Worm (Caenorhabditis elegans): ENCODE results near the gene C18F10.2.

C18F10.2 gene

ce11 chrIII:6256675-6257074, 16.3 kb upstream of the C18F10.2 start, which contains the start of gene srg-9:
Gene srg-9, minus strand, starts transcription at chrIII:6256775.
- no peak for TF ChIP-seq lin-11 (tag; optimal IDR thresholded peaks at IDR 0.05)
- TF ChIP-seq C38D4.7 (GFP tag; optimal IDR thresholded peaks at IDR 0.05): no peak
- no peak for TF ChIP-seq odd-2 (tag; optimal IDR thresholded peaks at IDR 0.05)
- no peak for TF ChIP-seq pat-9 (tag; optimal IDR thresholded peaks at IDR 0.05)
- TF ChIP-seq tbx-2 (tag; optimal IDR thresholded peaks at IDR 0.05): no peak
- no peak for TF ChIP-seq F13H6.1 (tag; optimal IDR thresholded peaks at IDR 0.05)
- TF ChIP-seq ceh-14 (tag; optimal IDR thresholded peaks at IDR 0.05): no peak
- TF ChIP-seq mec-3 (tag; optimal IDR thresholded peaks at IDR 0.05; ENCODE audit: borderline replicate concordance): no peak
- no peak for TF ChIP-seq unc-3 (GFP tag; conservative IDR thresholded peaks at IDR 0.05)
- no peak for TF ChIP-seq unc-3 (tag; optimal IDR thresholded peaks at IDR 0.05)
- TF ChIP-seq pros-1 (tag; optimal IDR thresholded peaks at IDR 0.05): no peak
- TF ChIP-seq ahr-1 (tag; optimal IDR thresholded peaks at IDR 0.05): no peak
- TF ChIP-seq ceh-9 (tag; optimal IDR thresholded peaks at IDR 0.05): no peak
- TF ChIP-seq tbx-7 (tag; optimal IDR thresholded peaks at IDR 0.05): no peak
- TF ChIP-seq hlh-13 (GFP tag; optimal IDR thresholded peaks at IDR 0.05): no peak
- no peak for TF ChIP-seq gmeb-2 (tag; optimal IDR thresholded peaks at IDR 0.05)
- TF ChIP-seq eyg-1 (tag; optimal IDR thresholded peaks at IDR 0.05): no peak
- TF ChIP-seq unc-55 (GFP tag; optimal IDR thresholded peaks at IDR 0.05): no peak
- TF ChIP-seq ceh-24 (tag; optimal IDR thresholded peaks at IDR 0.05): no peak
- no peak for TF ChIP-seq pax-1 (tag; optimal IDR thresholded peaks at IDR 0.05)

DNA sequence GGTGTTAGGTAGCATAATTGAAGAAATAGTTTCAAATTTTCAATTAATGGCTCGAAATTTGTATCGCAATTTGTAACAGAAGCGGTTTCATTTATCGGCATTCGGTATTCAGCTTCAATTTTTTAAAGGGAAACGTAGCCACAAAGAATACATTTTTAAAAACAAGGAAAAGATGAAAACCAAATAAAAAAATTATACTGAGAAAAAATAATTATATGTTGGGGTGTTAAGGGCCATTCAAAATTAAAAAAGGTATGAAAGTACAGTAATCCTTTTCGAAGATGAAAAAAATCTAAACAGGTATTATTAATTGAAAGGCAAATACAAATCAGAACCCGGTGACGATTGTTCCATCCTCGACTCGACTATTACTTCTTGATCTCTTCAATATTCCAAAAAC, 14.7 kb upstream of the C18F10.2 start, which contains the start of gene srg-1:
Gene srg-1, minus strand, starts transcription at position 101 of the 400 bp plus-strand sequence.
- TF ChIP-seq dve-1 (tag; optimal IDR thresholded peaks at IDR 0.05) (no peak), hlh-13 (GFP tag; optimal IDR thresholded peaks at IDR 0.05) (no peak), che-1 (tag; optimal IDR thresholded peaks at IDR 0.05) (no peak), K09A11.1 (tag; optimal IDR thresholded peaks at IDR 0.05; ENCODE audit: insufficient read depth) (no peak), unc-55 (GFP tag; optimal IDR thresholded peaks at IDR 0.05) (no peak), syd-9 (tag; optimal IDR thresholded peaks at IDR 0.05) (no peak), pag-3 (tag; optimal IDR thresholded peaks at IDR 0.05; ENCODE audit: borderline replicate concordance) (no peak), ama-1 (optimal IDR thresholded peaks at IDR 0.05) (no peak), ref-2 (tag; optimal IDR thresholded peaks at IDR 0.05) (no peak), npax-4 (tag; optimal IDR thresholded peaks at IDR 0.05) (no peak), ceh-48 (tag; optimal IDR thresholded peaks at IDR 0.05) (no peak)

ce11 chrIII:6260115-6260514, 12.9 kb upstream of the C18F10.2 start, which contains the start of gene srg-2:
Gene srg-2, minus strand, starts transcription at chrIII:6260215.
- TF ChIP-seq lin-11 (tag; optimal IDR thresholded peaks at IDR 0.05) (no peak), ceh-6 (GFP tag; optimal IDR thresholded peaks at IDR 0.05) (no peak)

DNA sequence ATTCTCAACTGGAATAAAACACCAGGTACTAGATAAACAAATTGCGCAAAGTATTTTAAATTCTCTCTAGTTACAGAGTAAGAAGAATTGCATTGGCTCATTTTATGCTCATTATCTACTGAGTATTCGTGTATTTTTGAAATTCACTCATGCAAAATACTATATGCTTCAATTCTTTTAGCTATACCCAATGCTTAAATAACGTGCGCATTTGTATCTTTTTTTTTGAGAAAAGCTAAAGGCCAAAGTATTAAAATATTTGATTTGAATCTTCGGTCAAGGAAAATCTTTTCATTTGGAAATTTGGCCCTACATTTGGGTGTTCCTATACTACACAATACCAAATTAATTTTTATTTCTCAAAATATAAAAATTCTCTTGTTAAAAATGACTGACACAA, 11.0 kb upstream of the C18F10.2 start, which contains the start of gene srg-4:
Gene srg-4, minus strand, starts transcription at position 101 of the 400 bp plus-strand sequence.
- TF ChIP-seq ama-1 (optimal IDR thresholded peaks at IDR 0.05) (no peak), gmeb-2 (tag; optimal IDR thresholded peaks at IDR 0.05) (no peak)

DNA sequence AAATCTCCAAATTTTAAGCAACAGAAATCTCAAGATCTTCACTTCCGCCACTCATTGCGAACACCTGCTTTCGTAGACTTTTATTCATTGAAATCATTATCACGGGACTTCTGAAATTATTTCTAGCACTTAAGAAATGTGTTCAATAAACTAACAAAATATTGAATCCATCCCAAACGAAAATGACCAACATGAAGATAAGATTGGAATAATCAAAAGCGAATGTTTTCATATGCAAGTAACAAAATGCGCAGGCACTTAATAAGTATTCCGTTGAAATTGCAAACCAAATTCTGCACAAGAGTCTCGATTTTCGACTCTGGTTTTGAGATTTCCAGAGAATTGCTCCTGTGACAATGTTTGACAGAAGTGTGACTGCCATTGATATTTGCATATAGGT, 8.5 kb upstream of the C18F10.2 start, which contains the start of gene srg-5:
Gene srg-5, minus strand, starts transcription at position 101 of the 400 bp plus-strand sequence.
- TF ChIP-seq ceh-22 (tag; optimal IDR thresholded peaks at IDR 0.05): no peak
- TF ChIP-seq mec-3 (tag; optimal IDR thresholded peaks at IDR 0.05; ENCODE audit: borderline replicate concordance): no peak
- no peak for TF ChIP-seq ceh-2 (tag; optimal IDR thresholded peaks at IDR 0.05)
- TF ChIP-seq unc-3 (GFP tag; conservative IDR thresholded peaks at IDR 0.05): no peak
- no peak for TF ChIP-seq unc-3 (tag; optimal IDR thresholded peaks at IDR 0.05)
- TF ChIP-seq unc-86 (tag; optimal IDR thresholded peaks at IDR 0.05): no peak
- TF ChIP-seq ceh-31 (tag; optimal IDR thresholded peaks at IDR 0.05): no peak
- TF ChIP-seq hlh-13 (GFP tag; optimal IDR thresholded peaks at IDR 0.05): no peak
- TF ChIP-seq ztf-16 (tag; optimal IDR thresholded peaks at IDR 0.05): no peak
- no peak for TF ChIP-seq madf-2 (tag; optimal IDR thresholded peaks at IDR 0.05)
- no peak for TF ChIP-seq F13H6.1 (tag; optimal IDR thresholded peaks at IDR 0.05)
- no peak for TF ChIP-seq pha-4 (tag; optimal IDR thresholded peaks at IDR 0.05)
- TF ChIP-seq tbx-7 (tag; optimal IDR thresholded peaks at IDR 0.05): no peak
- TF ChIP-seq ceh-45 (GFP tag; IDR thresholded peaks at IDR 0.05): no peak
- TF ChIP-seq ceh-34 (tag; optimal IDR thresholded peaks at IDR 0.05): no peak
- no peak for TF ChIP-seq odd-2 (tag; optimal IDR thresholded peaks at IDR 0.05)
- no peak for TF ChIP-seq pag-3 (tag; optimal IDR thresholded peaks at IDR 0.05; ENCODE audit: borderline replicate concordance)
- TF ChIP-seq nfya-1 (tag; optimal IDR thresholded peaks at IDR 0.05): no peak
- TF ChIP-seq ceh-19 (GFP tag; optimal IDR thresholded peaks at IDR 0.05): no peak
- TF ChIP-seq ceh-18 (tag; optimal IDR thresholded peaks at IDR 0.05): no peak
